Worm (Caenorhabditis elegans): ENCODE measurements around the gene Y102E9.3.

DNA sequence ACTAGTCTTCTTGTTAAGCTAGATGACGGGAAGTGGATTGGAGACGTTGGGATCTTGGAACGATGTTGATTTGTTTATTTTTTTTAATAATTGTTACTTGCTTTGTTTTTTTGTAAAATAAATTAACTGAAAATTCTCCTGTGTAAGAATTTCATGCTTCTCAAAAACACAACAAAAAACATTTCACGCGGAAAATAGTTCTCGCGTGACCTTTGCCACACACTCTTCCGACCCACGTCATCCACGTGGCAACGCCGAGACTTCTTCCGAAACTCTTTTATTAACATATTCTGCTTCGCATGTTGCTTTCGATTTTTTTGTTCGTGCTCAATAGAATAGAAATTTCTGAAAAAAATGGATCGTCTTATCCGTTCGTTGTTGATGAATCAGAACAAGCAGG is 22.7 kb downstream of the Y102E9.3 start, which contains the start of gene F37A4.5:
- no peak for TF ChIP-seq pag-3 (tag; optimal IDR thresholded peaks at IDR 0.05; ENCODE audit: borderline replicate concordance, insufficient read depth)
- no peak for TF ChIP-seq snu-23 (GFP tag; optimal IDR thresholded peaks at IDR 0.05)
- no peak for TF ChIP-seq ceh-88 (GFP tag; IDR thresholded peaks at IDR 0.05)
